Worm (Caenorhabditis elegans): Measurements from ENCODE around the gene urm-1.

DNA sequence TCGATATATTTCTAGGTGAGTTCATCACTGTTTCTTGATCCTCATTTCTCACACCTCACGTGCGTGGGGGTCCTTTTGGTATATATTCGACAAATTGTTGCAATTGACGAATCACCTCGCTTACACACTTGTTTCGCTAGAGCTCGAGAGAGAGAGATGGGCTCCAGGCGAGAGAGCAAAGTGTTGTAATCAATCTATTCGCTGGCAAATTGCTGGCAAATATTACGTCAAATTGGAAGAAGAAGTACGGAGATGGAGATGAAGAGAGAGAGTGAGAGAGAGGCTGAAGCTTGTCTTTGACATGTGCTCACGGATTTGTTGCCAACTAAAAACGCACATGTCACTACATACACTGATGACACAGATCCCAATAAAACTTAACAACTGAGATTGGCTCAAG, 20.6 kb downstream of the urm-1 start:
- TF ChIP-seq zag-1 (tag; optimal IDR thresholded peaks at IDR 0.05), result no peak
- no peak for TF ChIP-seq nhr-28 (tag; optimal IDR thresholded peaks at IDR 0.05)
- no peak for TF ChIP-seq ztf-11 (tag; optimal IDR thresholded peaks at IDR 0.05)

Measured in whole organism, L4 larva.